Worm (Caenorhabditis elegans) whole organism, L4 larva: ENCODE measurements around the gene nhr-8.

Experiments
- ama-1 ChIP-seq: fragments of 150-350 bp; optimal IDR thresholded peaks from 2 replicates; lab custom pipeline; 2014; ENCODE audit warnings: inconsistent platforms, mixed read lengths
- ceh-62 ChIP-seq: sonication (generic microtip); optimal IDR thresholded peaks from 2 replicates; lab custom pipeline; 2017; ENCODE audit warnings: missing biosample characterization, missing genetic modification characterization
- egl-43 ChIP-seq: fragments of 200-800 bp; sonication (Bioruptor generic); IDR thresholded peaks from 2 replicates; pipeline ENCODE4 v1.3.6; 2022; ENCODE audit warnings: missing genetic modification reagents, missing genetic modification characterization, missing compliant biosample characterization
- fkh-10 ChIP-seq: fragments of 150-350 bp; optimal IDR thresholded peaks from 2 replicates; lab custom pipeline; 2014; ENCODE audit warnings: missing biosample characterization, missing genetic modification reagents, missing genetic modification characterization
- hlh-30 ChIP-seq: sonication (generic microtip); optimal IDR thresholded peaks from 2 replicates; lab custom pipeline; 2017; ENCODE audit warnings: antibody characterized with exemption, mild to moderate bottlenecking, missing genetic modification characterization, missing compliant biosample characterization; ENCODE audit not compliant: insufficient read depth
- lim-7 ChIP-seq: fragments of 200-800 bp; sonication (Bioruptor generic); IDR thresholded peaks from 2 replicates; pipeline ENCODE4 v1.3.6; 2022; ENCODE audit warnings: missing genetic modification characterization, missing compliant biosample characterization
- lin-39 ChIP-seq: fragments of 150-350 bp; optimal IDR thresholded peaks from 2 replicates; lab custom pipeline; 2014; ENCODE audit warnings: missing biosample characterization, missing genetic modification reagents, missing genetic modification characterization
- lir-3 ChIP-seq: sonication (generic microtip); optimal IDR thresholded peaks from 2 replicates; lab custom pipeline; 2016; ENCODE audit warnings: mild to moderate bottlenecking, missing genetic modification characterization, missing compliant biosample characterization
- lsy-2 ChIP-seq, 2 experiments: fragments of 150-350 bp in 1 of 2; sonication (generic microtip) in 1 of 2; optimal IDR thresholded peaks; 2 replicates each; lab custom pipeline; 2014 to 2017; ENCODE audit warnings: missing biosample characterization in 2 of 2, missing genetic modification characterization in 2 of 2
- pha-4 ChIP-seq, 2 experiments: fragments of 150-350 bp in 1 of 2; fragments of 200-800 bp in 1 of 2; sonication (Bioruptor generic) in 1 of 2; IDR thresholded peaks in 1 of 2; optimal IDR thresholded peaks in 1 of 2; 2 replicates each; pipeline versions ENCODE4 v1.3.6 to Lab custom; 2014 to 2022; ENCODE audit warnings: missing genetic modification characterization in 2 of 2, missing genetic modification reagents in 2 of 2, missing biosample characterization in 1 of 2, missing compliant biosample characterization in 1 of 2

ce11 chrIV:7727258-7727657 lies 16.5 kb downstream of the nhr-8 start:
- no peak for TF ChIP-seq ama-1
- no peak for TF ChIP-seq pha-4 (GFP tag; IDR thresholded peaks at IDR 0.05; lab: Robert Waterston, UW)
- no peak for TF ChIP-seq pha-4 (tag; optimal IDR thresholded peaks at IDR 0.05; lab: Kevin White, UChicago)
- no peak for TF ChIP-seq lin-39 (tag; lab: Kevin White, UChicago)
- TF ChIP-seq egl-43 (GFP tag; lab: Robert Waterston, UW): no peak
- no peak for TF ChIP-seq lim-7
- TF ChIP-seq lsy-2 (tag; optimal IDR thresholded peaks at IDR 0.05; lab: Kevin White, UChicago): no peak
- no peak for TF ChIP-seq hlh-30 (tag; lab: Kevin White, UChicago)
- TF ChIP-seq fkh-10 (GFP tag; lab: Kevin White, UChicago): no peak
- TF ChIP-seq ceh-62 (tag; lab: Kevin White, UChicago): no peak
- TF ChIP-seq lir-3: no peak
